Worm (Caenorhabditis elegans) whole organism, L4/young adult: ENCODE measurements around the gene C53D6.4.

Experiments
- W03F9.2 ChIP-seq: fragments of 150-350 bp; optimal IDR thresholded peaks from 2 replicates; lab custom pipeline; 2014; ENCODE audit warnings: missing biosample characterization, missing genetic modification characterization
- dao-5 ChIP-seq: sonication (generic microtip); optimal IDR thresholded peaks from 2 replicates; lab custom pipeline; 2016; ENCODE audit warnings: missing genotype, missing genetic modification characterization, moderate library complexity, missing compliant biosample characterization
- him-1 ChIP-seq: sonication (generic microtip); optimal IDR thresholded peaks from 2 replicates; lab custom pipeline; 2016; ENCODE audit warnings: missing genotype, missing genetic modification reagents, missing genetic modification characterization, missing compliant biosample characterization

Gene C53D6.4

ce11 chrIV:9020840-9021239, at the start of gene C53D6.4:
Gene C53D6.4 (minus strand): TSS chrIV:9020940.
- no peak for TF ChIP-seq dao-5 (tag; lab: Kevin White, UChicago)
- no peak for TF ChIP-seq him-1 (tag; lab: Kevin White, UChicago)
- TF ChIP-seq W03F9.2 (tag; lab: Kevin White, UChicago), result no peak

ce11 chrIV:9070188-9070587, 49.4 kb upstream of the C53D6.4 start:
- no peak for TF ChIP-seq him-1 (tag; lab: Kevin White, UChicago)

- TF ChIP-seq W03F9.2 (tag; lab: Kevin White, UChicago) (no peak), dao-5 (tag; lab: Kevin White, UChicago) (no peak), him-1 (tag; lab: Kevin White, UChicago) (no peak)
Measured at ce11 chrIV:9069703-9070102, 49.0 kb upstream of the C53D6.4 start, which contains the start of gene nhr-11. Gene nhr-11 (plus strand): TSS chrIV:9070003.

DNA sequence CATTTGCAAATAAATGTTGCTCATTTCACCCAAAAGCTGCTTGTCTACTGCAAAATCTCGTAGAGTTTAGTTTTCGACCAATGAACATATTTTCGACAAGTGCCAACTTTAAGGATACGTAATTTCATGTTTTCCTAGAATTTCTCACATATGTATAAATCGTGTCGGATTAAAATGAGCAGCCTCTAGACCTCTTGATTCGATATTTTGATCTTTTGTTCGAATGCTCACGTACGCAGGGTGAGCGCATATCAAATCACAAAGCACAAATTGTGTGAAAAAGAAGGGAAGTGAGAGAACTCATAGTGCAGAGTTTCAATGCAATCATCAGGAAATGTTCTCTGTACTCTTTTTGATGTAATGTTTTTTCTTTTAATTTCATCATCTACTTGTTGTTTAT, 42.8 kb upstream of the C53D6.4 start:
- TF ChIP-seq him-1 (tag; lab: Kevin White, UChicago) (no peak), dao-5 (tag; lab: Kevin White, UChicago) (no peak), W03F9.2 (tag; lab: Kevin White, UChicago) (no peak)

DNA sequence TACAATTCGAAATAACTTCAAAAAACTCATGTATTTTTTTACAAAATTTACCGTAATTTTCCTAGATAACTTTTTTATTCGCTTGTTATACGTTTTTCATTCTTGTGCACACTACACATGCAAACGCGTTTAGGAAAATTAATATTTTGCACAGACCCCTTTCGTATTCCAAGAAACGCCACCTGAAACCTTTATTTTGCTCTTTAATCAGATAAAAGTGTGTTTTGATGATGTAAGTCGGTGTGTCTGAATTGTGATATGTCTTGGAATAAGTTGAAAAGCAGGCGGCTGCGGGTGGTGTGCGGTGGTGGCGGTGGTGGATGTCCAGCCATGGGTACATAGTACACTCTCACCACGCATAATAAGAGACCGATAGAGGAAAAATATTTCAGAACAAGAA, 32.7 kb upstream of the C53D6.4 start:
- TF ChIP-seq him-1 (tag; lab: Kevin White, UChicago) (no peak), dao-5 (tag; lab: Kevin White, UChicago) (no peak), W03F9.2 (tag; lab: Kevin White, UChicago) (no peak)

DNA sequence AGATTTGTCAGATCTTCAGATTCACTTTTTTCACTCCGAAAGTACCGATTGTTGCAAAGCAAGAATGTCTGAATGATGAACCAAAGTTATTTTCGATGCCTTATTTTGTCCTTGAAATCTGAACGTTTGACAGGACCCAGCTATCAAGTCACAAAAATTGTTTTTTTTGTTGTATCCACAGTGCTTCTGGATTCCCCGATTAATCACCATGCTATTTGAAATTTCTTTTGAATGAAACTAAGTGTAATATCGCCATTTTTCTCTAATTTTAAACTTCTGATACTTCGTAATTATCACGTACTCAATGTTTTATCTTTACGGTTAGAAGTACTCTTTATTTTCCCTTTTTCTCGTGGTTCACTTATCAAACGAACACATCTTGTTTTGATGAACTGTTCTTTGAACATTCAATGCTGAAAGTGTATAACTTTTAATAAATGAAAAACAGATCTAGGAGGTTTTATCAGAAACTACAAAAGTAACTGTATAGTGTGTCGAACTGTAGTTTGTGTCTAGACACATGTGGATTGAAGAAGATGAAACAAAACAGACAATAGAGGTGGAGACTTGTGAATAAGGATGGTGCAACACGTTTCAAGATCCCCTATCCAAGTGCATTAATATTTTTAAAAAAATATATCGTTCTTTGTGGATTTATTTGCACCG, 30.9 kb upstream of the C53D6.4 start:
- TF ChIP-seq him-1 (tag; lab: Kevin White, UChicago) (no peak), W03F9.2 (tag; lab: Kevin White, UChicago) (no peak), dao-5 (tag; lab: Kevin White, UChicago) (no peak)

ce11 chrIV:9051036-9051435, 30.3 kb upstream of the C53D6.4 start:
- no peak for TF ChIP-seq him-1 (tag; lab: Kevin White, UChicago)
- TF ChIP-seq dao-5 (tag; lab: Kevin White, UChicago), result no peak
- no peak for TF ChIP-seq W03F9.2 (tag; lab: Kevin White, UChicago)

ce11 chrIV:9045252-9045651, 24.5 kb upstream of the C53D6.4 start, which contains the start of gene Y73F4A.1:
Gene Y73F4A.1 (minus strand): TSS chrIV:9045352.
- TF ChIP-seq him-1 (tag; lab: Kevin White, UChicago) (no peak), dao-5 (tag; lab: Kevin White, UChicago) (no peak), W03F9.2 (tag; lab: Kevin White, UChicago) (no peak)

DNA sequence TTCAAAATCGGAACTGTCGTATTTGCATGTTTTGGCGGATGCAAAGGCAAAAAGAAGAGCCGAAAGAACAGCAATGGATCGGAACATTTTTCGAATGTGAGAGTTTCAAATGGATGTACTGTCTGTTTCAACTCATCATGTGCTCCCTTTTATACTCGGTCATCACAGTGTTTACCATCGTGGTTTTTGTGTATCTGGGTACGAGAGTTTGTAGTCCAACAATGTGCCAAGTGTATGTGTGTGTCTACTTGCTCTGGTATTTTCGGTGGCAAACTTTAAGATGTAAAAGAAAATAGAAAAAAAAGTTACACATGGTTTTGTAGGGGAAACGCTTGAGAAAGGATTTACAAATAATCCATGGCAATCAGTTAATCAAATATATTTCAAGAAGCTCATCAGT, 22.5 kb upstream of the C53D6.4 start, which contains the start of gene Y73F4A.2:
Y73F4A.2 (minus strand) TSS at position 124 of the 400 bp plus-strand sequence.
- no peak for TF ChIP-seq him-1 (tag; lab: Kevin White, UChicago)
- no peak for TF ChIP-seq dao-5 (tag; lab: Kevin White, UChicago)
- TF ChIP-seq W03F9.2 (tag; lab: Kevin White, UChicago), result no peak

- no peak for TF ChIP-seq W03F9.2 (tag; lab: Kevin White, UChicago)
Measured at ce11 chrIV:9040393-9040792, 19.7 kb upstream of the C53D6.4 start, which contains the start of gene Y73F4A.3. Gene Y73F4A.3 (minus strand): TSS chrIV:9040493.

- TF ChIP-seq W03F9.2 (tag; lab: Kevin White, UChicago), result no peak
- no peak for TF ChIP-seq dao-5 (tag; lab: Kevin White, UChicago)
- TF ChIP-seq him-1 (tag; lab: Kevin White, UChicago), result no peak
Measured at ce11 chrIV:9037063-9037462, 16.3 kb upstream of the C53D6.4 start, which contains the start of gene C53D6.7. Gene C53D6.7 (minus strand): TSS chrIV:9037163.

DNA sequence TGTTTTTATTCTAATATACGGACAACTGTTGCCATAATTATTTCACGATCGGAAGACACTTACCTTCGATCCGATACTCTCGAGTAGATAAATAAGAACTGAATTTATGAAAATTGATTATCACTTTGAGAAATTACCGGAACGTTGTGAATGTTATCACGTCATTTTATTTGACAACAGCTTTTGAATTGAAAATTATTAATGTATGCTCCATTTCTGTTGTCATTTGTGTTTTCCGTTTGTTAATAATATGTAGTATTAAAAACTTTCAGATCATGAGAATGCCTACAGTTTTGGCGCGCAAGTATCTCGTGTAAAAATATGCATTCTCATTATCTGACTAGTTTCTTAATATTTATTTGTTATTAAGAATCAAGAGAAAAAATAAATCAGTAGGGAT, 13.6 kb upstream of the C53D6.4 start, which contains the start of gene C53D6.10:
C53D6.10 (minus strand) TSS at position 101 of the 400 bp plus-strand sequence.
- no peak for TF ChIP-seq dao-5 (tag; lab: Kevin White, UChicago)
- no peak for TF ChIP-seq W03F9.2 (tag; lab: Kevin White, UChicago)
- no peak for TF ChIP-seq him-1 (tag; lab: Kevin White, UChicago)

- no peak for TF ChIP-seq him-1 (tag; lab: Kevin White, UChicago)
- no peak for TF ChIP-seq W03F9.2 (tag; lab: Kevin White, UChicago)
- no peak for TF ChIP-seq dao-5 (tag; lab: Kevin White, UChicago)
Measured at ce11 chrIV:9032550-9032949, 11.8 kb upstream of the C53D6.4 start, which contains the start of gene C53D6.6. Gene C53D6.6 (minus strand): TSS chrIV:9032667.

- TF ChIP-seq him-1 (tag; lab: Kevin White, UChicago) (no peak), dao-5 (tag; lab: Kevin White, UChicago) (no peak), W03F9.2 (tag; lab: Kevin White, UChicago) (no peak)
Measured at ce11 chrIV:9021245-9021779, 572 bp upstream of the C53D6.4 start.
